Worm (Caenorhabditis elegans) whole organism, L3 larva: ENCODE data around the gene C35D6.3.

Experiments
- nhr-77 ChIP-seq: fragments of 150-350 bp; optimal IDR thresholded peaks from 2 replicates; lab custom pipeline; 2014; ENCODE audit warnings: missing biosample characterization, missing genetic modification characterization
- skn-1 ChIP-seq: fragments of 150-350 bp; optimal IDR thresholded peaks from 2 replicates; lab custom pipeline; 2014; ENCODE audit warnings: missing biosample characterization, missing genetic modification characterization
- unc-62 ChIP-seq: fragments of 150-350 bp; sonication (generic microtip); optimal IDR thresholded peaks from 4 replicates; lab custom pipeline; 2014; ENCODE audit warnings: missing biosample characterization, missing genetic modification reagents, missing genetic modification characterization

ce11 chrIV:16323373-16323772, 23.2 kb upstream of the C35D6.3 start, which contains the start of gene srz-104:
- TF ChIP-seq unc-62 (GFP tag; lab: Kevin White, UChicago) (no peak), nhr-77 (tag; lab: Kevin White, UChicago) (no peak), skn-1 (tag; lab: Kevin White, UChicago) (no peak)
